Worm (Caenorhabditis elegans): ENCODE data around the gene asp-5.

Gene asp-5

ce11 chrV:8271995-8272394, at the start of gene asp-5:
asp-5 (plus strand) TSS chrV:8272385.
- no peak for TF ChIP-seq nhr-12 (tag; optimal IDR thresholded peaks at IDR 0.05)
- TF ChIP-seq ceh-43 (GFP tag; optimal IDR thresholded peaks at IDR 0.05): no peak
- TF ChIP-seq sptf-1 (tag; optimal IDR thresholded peaks at IDR 0.05): no peak
- TF ChIP-seq snpc-4 (tag; optimal IDR thresholded peaks at IDR 0.05): no peak
- no peak for TF ChIP-seq M03D4.4 (tag; optimal IDR thresholded peaks at IDR 0.05)
- no peak for TF ChIP-seq zip-8 (tag; optimal IDR thresholded peaks at IDR 0.05)
- TF ChIP-seq hlh-1 (tag; optimal IDR thresholded peaks at IDR 0.05): no peak
- no peak for TF ChIP-seq ztf-11 (tag; optimal IDR thresholded peaks at IDR 0.05)
- no peak for TF ChIP-seq mls-2 (tag; optimal IDR thresholded peaks at IDR 0.05)
- TF ChIP-seq elt-1 (tag; optimal IDR thresholded peaks at IDR 0.05; ENCODE audit: borderline replicate concordance, insufficient read depth): no peak
- no peak for TF ChIP-seq bed-3 (GFP tag; optimal IDR thresholded peaks at IDR 0.05)

ce11 chrV:8223417-8223816, 48.8 kb upstream of the asp-5 start:
- no peak for TF ChIP-seq zip-8 (tag; optimal IDR thresholded peaks at IDR 0.05)
- no peak for TF ChIP-seq nhr-76 (tag; optimal IDR thresholded peaks at IDR 0.05)
- TF ChIP-seq nhr-237 (tag; optimal IDR thresholded peaks at IDR 0.05): no peak
- TF ChIP-seq mls-2 (tag; optimal IDR thresholded peaks at IDR 0.05): no peak
- TF ChIP-seq mab-5 (tag; optimal IDR thresholded peaks at IDR 0.05): no peak

- TF ChIP-seq lin-32 (GFP tag; optimal IDR thresholded peaks at IDR 0.05): no peak
- TF ChIP-seq ztf-11 (tag; optimal IDR thresholded peaks at IDR 0.05): no peak
These were observed 47.6 kb upstream of the asp-5 start, which contains the start of gene pax-1 for ce11 chrV:8224634-8225033. pax-1 (plus strand) TSS chrV:8224934.

- TF ChIP-seq elt-1 (tag; optimal IDR thresholded peaks at IDR 0.05; ENCODE audit: borderline replicate concordance, insufficient read depth) (no peak), tbx-8 (GFP tag; optimal IDR thresholded peaks at IDR 0.05) (no peak), bed-3 (GFP tag; optimal IDR thresholded peaks at IDR 0.05) (no peak), pha-4 (tag; optimal IDR thresholded peaks at IDR 0.05) (no peak)
These were observed 45.4 kb upstream of the asp-5 start, which contains the start of gene K07C11.10 for ce11 chrV:8226812-8227211. K07C11.10 (minus strand) TSS chrV:8226912.

ce11 chrV:8228712-8229119, 43.5 kb upstream of the asp-5 start:
- TF ChIP-seq mls-2 (tag; optimal IDR thresholded peaks at IDR 0.05) (no peak), cnd-1 (tag; optimal IDR thresholded peaks at IDR 0.05) (peak; percentile 8), ztf-11 (tag; optimal IDR thresholded peaks at IDR 0.05) (no peak), ham-2 (GFP tag; optimal IDR thresholded peaks at IDR 0.05) (no peak), elt-1 (tag; optimal IDR thresholded peaks at IDR 0.05; ENCODE audit: borderline replicate concordance, insufficient read depth) (no peak), drap-1 (GFP tag; optimal IDR thresholded peaks at IDR 0.05) (peak; percentile 83), flh-1 (GFP tag; optimal IDR thresholded peaks at IDR 0.05) (no peak), ces-1 (GFP tag; optimal IDR thresholded peaks at IDR 0.05) (no peak), zip-8 (tag; optimal IDR thresholded peaks at IDR 0.05) (no peak), snpc-4 (tag; optimal IDR thresholded peaks at IDR 0.05) (no peak), pha-4 (tag; optimal IDR thresholded peaks at IDR 0.05) (peak; percentile 39), mab-5 (tag; optimal IDR thresholded peaks at IDR 0.05) (no peak), ceh-43 (GFP tag; optimal IDR thresholded peaks at IDR 0.05) (no peak), hlh-1 (tag; optimal IDR thresholded peaks at IDR 0.05) (peak; percentile 4), nhr-237 (tag; optimal IDR thresholded peaks at IDR 0.05) (no peak), ceh-39 (tag; optimal IDR thresholded peaks at IDR 0.05) (peak; percentile 39), ceh-83 (GFP tag; optimal IDR thresholded peaks at IDR 0.05) (no peak), unc-62 (GFP tag; optimal IDR thresholded peaks at IDR 0.05) (no peak), blmp-1 (tag; optimal IDR thresholded peaks at IDR 0.05) (no peak), nhr-12 (tag; optimal IDR thresholded peaks at IDR 0.05) (no peak), tbx-8 (GFP tag; optimal IDR thresholded peaks at IDR 0.05) (no peak), nhr-28 (tag; optimal IDR thresholded peaks at IDR 0.05) (no peak), unc-39 (tag; optimal IDR thresholded peaks at IDR 0.05) (no peak), M03D4.4 (tag; optimal IDR thresholded peaks at IDR 0.05) (no peak), sem-2 (GFP tag; optimal IDR thresholded peaks at IDR 0.05) (no peak), unc-120 (tag; optimal IDR thresholded peaks at IDR 0.05; ENCODE audit: poor library complexity, severe bottlenecking) (peak; percentile 95), nhr-76 (tag; optimal IDR thresholded peaks at IDR 0.05) (no peak), elt-3 (tag; optimal IDR thresholded peaks at IDR 0.05) (no peak), sptf-1 (tag; optimal IDR thresholded peaks at IDR 0.05) (peak; percentile 31), lin-13 (tag; optimal IDR thresholded peaks at IDR 0.05) (peak; percentile 17), mep-1 (tag; optimal IDR thresholded peaks at IDR 0.05) (peak; percentile 23), lsy-2 (tag; optimal IDR thresholded peaks at IDR 0.05) (peak; percentile 39), bed-3 (GFP tag; optimal IDR thresholded peaks at IDR 0.05) (no peak), nhr-2 (tag; optimal IDR thresholded peaks at IDR 0.05) (no peak), lin-32 (GFP tag; optimal IDR thresholded peaks at IDR 0.05) (no peak)
